Worm (Caenorhabditis elegans) whole organism, L1 larva: ENCODE measurements around the gene abu-2.

Experiments
- C16A3.4 ChIP-seq: fragments of 150-350 bp; optimal IDR thresholded peaks from 2 replicates; lab custom pipeline; 2014; ENCODE audit warnings: missing biosample characterization, missing genetic modification characterization
- C34B4.2 ChIP-seq: sonication (generic microtip); optimal IDR thresholded peaks from 2 replicates; lab custom pipeline; 2017; ENCODE audit warnings: mild to moderate bottlenecking, missing genetic modification characterization, missing compliant biosample characterization
- F16B12.6 ChIP-seq: fragments of 150-350 bp; optimal IDR thresholded peaks from 2 replicates; lab custom pipeline; 2014; ENCODE audit warnings: missing biosample characterization, missing genetic modification characterization
- Y116A8C.19 ChIP-seq: sonication (generic microtip); optimal IDR thresholded peaks from 2 replicates; lab custom pipeline; 2016; ENCODE audit warnings: missing compliant biosample characterization, missing genetic modification characterization, borderline replicate concordance
- blmp-1 ChIP-seq: fragments of 150-350 bp; optimal IDR thresholded peaks from 2 replicates; lab custom pipeline; 2014; ENCODE audit warnings: missing biosample characterization, missing genetic modification characterization
- ceh-90 ChIP-seq: sonication (generic microtip); optimal IDR thresholded peaks from 2 replicates; lab custom pipeline; 2016; ENCODE audit warnings: missing genetic modification characterization, missing compliant biosample characterization
- dpl-1 ChIP-seq, 3 experiments: fragments of 150-350 bp in 2 of 3; sonication (generic microtip) in 1 of 3; optimal IDR thresholded peaks; 2 replicates each; lab custom pipeline; 2014 to 2017; ENCODE audit warnings: missing biosample characterization in 3 of 3, missing genetic modification characterization in 3 of 3, missing genetic modification reagents in 3 of 3
- dsc-1 ChIP-seq: sonication (generic microtip); optimal IDR thresholded peaks from 2 replicates; lab custom pipeline; 2016; ENCODE audit warnings: mild to moderate bottlenecking, missing genetic modification characterization, missing compliant biosample characterization
- egl-27 ChIP-seq, 2 experiments: fragments of 150-350 bp in 1 of 2; sonication (generic microtip); optimal IDR thresholded peaks; 3 replicates each; lab custom pipeline; 2017 to 2018; ENCODE audit warnings: missing biosample characterization in 2 of 2, missing genetic modification characterization in 2 of 2, missing genetic modification reagents in 2 of 2
- elt-2 ChIP-seq: sonication (generic microtip); optimal IDR thresholded peaks from 2 replicates; lab custom pipeline; 2016; ENCODE audit warnings: missing genetic modification characterization, mild to moderate bottlenecking, inconsistent platforms, missing compliant biosample characterization, missing genetic modification reagents
- fkh-4 ChIP-seq: sonication (generic microtip); optimal IDR thresholded peaks from 2 replicates; lab custom pipeline; 2016; ENCODE audit warnings: missing compliant biosample characterization, missing genetic modification characterization, borderline replicate concordance
- fos-1 ChIP-seq: fragments of 150-350 bp; optimal IDR thresholded peaks from 2 replicates; lab custom pipeline; 2014; ENCODE audit warnings: missing biosample characterization, missing genetic modification characterization
- grh-1 ChIP-seq: fragments of 200-800 bp; sonication (Bioruptor generic); IDR thresholded peaks from 2 replicates; pipeline ENCODE4 v1.3.6; 2022; ENCODE audit warnings: missing genetic modification reagents, missing genetic modification characterization, missing compliant biosample characterization
- hlh-17 ChIP-seq: fragments of 200-800 bp; sonication (Bioruptor generic); optimal IDR thresholded peaks from 2 replicates; lab custom pipeline; 2018; ENCODE audit warnings: missing genetic modification characterization, mild to moderate bottlenecking, missing compliant biosample characterization, moderate library complexity, borderline replicate concordance
- hpl-2 ChIP-seq: fragments of 150-350 bp; optimal IDR thresholded peaks from 2 replicates; lab custom pipeline; 2014; ENCODE audit warnings: missing biosample characterization, missing genetic modification reagents, missing genetic modification characterization
- irx-1 ChIP-seq: sonication (generic microtip); optimal IDR thresholded peaks from 2 replicates; lab custom pipeline; 2016; ENCODE audit warnings: missing genetic modification characterization, missing compliant biosample characterization
- jun-1 ChIP-seq: fragments of 150-350 bp; optimal IDR thresholded peaks from 2 replicates; lab custom pipeline; 2014; ENCODE audit warnings: missing biosample characterization, missing genetic modification reagents, missing genetic modification characterization
- lin-13 ChIP-seq: fragments of 150-350 bp; optimal IDR thresholded peaks from 2 replicates; lab custom pipeline; 2014; ENCODE audit warnings: missing biosample characterization, missing genetic modification reagents, missing genetic modification characterization
- lin-14 ChIP-seq: fragments of 200-800 bp; sonication (Bioruptor generic); optimal IDR thresholded peaks from 2 replicates; lab custom pipeline; 2018; ENCODE audit warnings: mild to moderate bottlenecking, missing genetic modification characterization, moderate library complexity, missing compliant biosample characterization
- lin-35 ChIP-seq, 2 experiments: fragments of 150-350 bp; optimal IDR thresholded peaks; 2 replicates each; lab custom pipeline; 2014; ENCODE audit warnings: missing biosample characterization in 2 of 2, missing genetic modification characterization in 2 of 2, missing genetic modification reagents in 2 of 2
- lin-39 ChIP-seq: fragments of 150-350 bp; optimal IDR thresholded peaks from 2 replicates; lab custom pipeline; 2014; ENCODE audit warnings: missing biosample characterization, missing genetic modification reagents, missing genetic modification characterization
- mab-9 ChIP-seq: fragments of 200-800 bp; sonication (Bioruptor generic); IDR thresholded peaks from 2 replicates; pipeline ENCODE4 v1.3.6; 2022; ENCODE audit warnings: missing genetic modification reagents, missing genetic modification characterization, missing compliant biosample characterization
- mef-2 ChIP-seq: fragments of 150-350 bp; optimal IDR thresholded peaks from 2 replicates; lab custom pipeline; 2014; ENCODE audit warnings: missing biosample characterization, missing genetic modification characterization
- nhr-11 ChIP-seq: fragments of 150-350 bp; optimal IDR thresholded peaks from 2 replicates; lab custom pipeline; 2014; ENCODE audit warnings: missing biosample characterization, missing genetic modification characterization
- nhr-12 ChIP-seq: sonication (generic microtip); optimal IDR thresholded peaks from 2 replicates; lab custom pipeline; 2017; ENCODE audit warnings: missing biosample characterization, missing genetic modification characterization
- nhr-20 ChIP-seq: sonication (generic microtip); optimal IDR thresholded peaks from 2 replicates; lab custom pipeline; 2016; ENCODE audit warnings: mild to moderate bottlenecking, missing genetic modification characterization, missing compliant biosample characterization
- nhr-47 ChIP-seq: sonication (generic microtip); optimal IDR thresholded peaks from 2 replicates; lab custom pipeline; 2016; ENCODE audit warnings: mild to moderate bottlenecking, missing genetic modification characterization, moderate library complexity, missing compliant biosample characterization
- nhr-71 ChIP-seq: sonication (generic microtip); optimal IDR thresholded peaks from 2 replicates; lab custom pipeline; 2016; ENCODE audit warnings: mild to moderate bottlenecking, missing genetic modification characterization, moderate library complexity, missing compliant biosample characterization
- nhr-76 ChIP-seq: sonication (generic microtip); optimal IDR thresholded peaks from 2 replicates; lab custom pipeline; 2017; ENCODE audit warnings: missing biosample characterization, missing genetic modification characterization
- nhr-90 ChIP-seq: sonication (generic microtip); optimal IDR thresholded peaks from 2 replicates; lab custom pipeline; 2016; ENCODE audit warnings: mild to moderate bottlenecking, missing genetic modification characterization, missing compliant biosample characterization; ENCODE audit not compliant: poor library complexity
- rnt-1 ChIP-seq: sonication (generic microtip); optimal IDR thresholded peaks from 2 replicates; lab custom pipeline; 2016; ENCODE audit warnings: mild to moderate bottlenecking, missing genetic modification characterization, moderate library complexity, missing compliant biosample characterization
- skn-1 ChIP-seq: fragments of 150-350 bp; optimal IDR thresholded peaks from 2 replicates; lab custom pipeline; 2014; ENCODE audit warnings: missing biosample characterization, missing genetic modification characterization
- snpc-4 ChIP-seq: fragments of 150-350 bp; optimal IDR thresholded peaks from 2 replicates; lab custom pipeline; 2014; ENCODE audit warnings: missing biosample characterization, missing genetic modification characterization
- sox-4 ChIP-seq: sonication (generic microtip); optimal IDR thresholded peaks from 2 replicates; lab custom pipeline; 2016; ENCODE audit warnings: missing genetic modification characterization, missing compliant biosample characterization
- sup-37 ChIP-seq: fragments of 200-800 bp; sonication (Bioruptor generic); optimal IDR thresholded peaks from 2 replicates; lab custom pipeline; 2018; ENCODE audit warnings: mild to moderate bottlenecking, missing genetic modification characterization, missing compliant biosample characterization
- unc-98 ChIP-seq: fragments of 200-800 bp; sonication (Bioruptor generic); IDR thresholded peaks from 2 replicates; pipeline ENCODE4 v1.3.6; 2022; ENCODE audit warnings: missing genetic modification characterization, missing compliant biosample characterization
- zip-4 ChIP-seq: fragments of 200-800 bp; sonication (Bioruptor generic); optimal IDR thresholded peaks from 2 replicates; lab custom pipeline; 2018; ENCODE audit warnings: mild to moderate bottlenecking, missing genetic modification characterization, moderate library complexity, missing compliant biosample characterization
- ztf-11 ChIP-seq, 2 experiments: sonication (generic microtip); optimal IDR thresholded peaks; 2 replicates each; lab custom pipeline; 2016 to 2017; ENCODE audit warnings: missing genetic modification characterization in 2 of 2, missing biosample characterization in 1 of 2, missing compliant biosample characterization in 1 of 2

Gene abu-2

ce11 chrX:1372464-1372863, 38.0 kb downstream of the abu-2 start:
- TF ChIP-seq hpl-2 (no peak), jun-1 (tag; lab: Kevin White, UChicago) (no peak), sox-4 (tag; lab: Kevin White, UChicago) (no peak), fos-1 (tag; lab: Kevin White, UChicago) (no peak), nhr-11 (tag; lab: Kevin White, UChicago) (no peak), nhr-71 (tag; lab: Kevin White, UChicago) (no peak), blmp-1 (tag; lab: Kevin White, UChicago) (no peak), lin-14 (no peak), unc-98 (GFP tag; lab: Robert Waterston, UW) (no peak), skn-1 (tag; lab: Kevin White, UChicago) (no peak), hlh-17 (GFP tag; lab: Kevin White, UChicago) (no peak), grh-1 (no peak), snpc-4 (tag; lab: Kevin White, UChicago) (no peak), lin-39 (tag; lab: Kevin White, UChicago) (no peak), C34B4.2 (no peak), egl-27 (tag; optimal IDR thresholded peaks at IDR 0.05; lab: Kevin White, UChicago) (no peak), nhr-90 (tag; lab: Kevin White, UChicago) (no peak), irx-1 (no peak)
- TF ChIP-seq, all 84 proteins: peak for 0

ce11 chrX:1371688-1372087, 38.8 kb downstream of the abu-2 start, which contains the start of gene fbxa-190:
Gene fbxa-190 (plus strand): TSS chrX:1372012.
- TF ChIP-seq lin-13 (GFP tag; lab: Kevin White, UChicago): no peak
- TF ChIP-seq elt-2 (tag; lab: Kevin White, UChicago): peak; percentile 32

- TF ChIP-seq rnt-1 (tag; lab: Kevin White, UChicago) (no peak), mef-2 (tag; lab: Kevin White, UChicago) (no peak), nhr-12 (no peak), dsc-1 (tag; lab: Kevin White, UChicago) (peak; percentile 51), nhr-76 (no peak), ztf-11 (tag; optimal IDR thresholded peaks at IDR 0.05; lab: Kevin White, UChicago) (no peak)
- TF ChIP-seq, all 84 proteins: peak for 1
Observed at ce11 chrX:1370736-1371281, 39.6 kb downstream of the abu-2 start, which contains the start of gene F56C3.7. Gene F56C3.7 (minus strand): TSS chrX:1370786.

- TF ChIP-seq sup-37 (GFP tag; lab: Kevin White, UChicago): no peak
- TF ChIP-seq, all 84 proteins: peak for 0
Observed at ce11 chrX:1367416-1367815, 43.0 kb downstream of the abu-2 start, which contains the start of gene dgn-2. Gene dgn-2 (minus strand): TSS chrX:1367516.

- no peak for TF ChIP-seq nhr-12
- TF ChIP-seq fkh-4 (tag; lab: Kevin White, UChicago): no peak
- no peak for TF ChIP-seq nhr-47 (tag; lab: Kevin White, UChicago)
- TF ChIP-seq skn-1 (tag; lab: Kevin White, UChicago): no peak
- no peak for TF ChIP-seq zip-4
- TF ChIP-seq egl-27 (tag; optimal IDR thresholded peaks at IDR 0.05; lab: Kevin White, UChicago): no peak
- TF ChIP-seq nhr-11 (tag; lab: Kevin White, UChicago): no peak
- TF ChIP-seq nhr-20 (tag; lab: Kevin White, UChicago): no peak
- no peak for TF ChIP-seq lin-35 (GFP tag; optimal IDR thresholded peaks at IDR 0.05; lab: Kevin White, UChicago)
- TF ChIP-seq mab-9 (GFP tag; lab: Robert Waterston, UW): no peak
- TF ChIP-seq dpl-1 (GFP tag; optimal IDR thresholded peaks at IDR 0.05; lab: Kevin White, UChicago): no peak
- no peak for TF ChIP-seq C16A3.4
- no peak for TF ChIP-seq sox-4 (tag; lab: Kevin White, UChicago)
- no peak for TF ChIP-seq ceh-90
- no peak for TF ChIP-seq F16B12.6 (tag; lab: Kevin White, UChicago)
- no peak for TF ChIP-seq Y116A8C.19
- TF ChIP-seq lin-14: no peak
Observed at ce11 chrX:1360631-1361030, 49.8 kb downstream of the abu-2 start, which contains the start of gene F56C3.4. Gene F56C3.4 (minus strand): TSS chrX:1360731.
